Worm (Caenorhabditis elegans): Measurements from ENCODE around the gene srh-7.

ce11 chrV:4035811-4036210 is 27.8 kb downstream of the srh-7 start, which contains the start of gene C49G7.13:
- TF ChIP-seq unc-62 (GFP tag; optimal IDR thresholded peaks at IDR 0.05) (no peak), ama-1 (optimal IDR thresholded peaks at IDR 0.05) (no peak), alr-1 (tag; optimal IDR thresholded peaks at IDR 0.05) (no peak), dmd-4 (tag; optimal IDR thresholded peaks at IDR 0.05) (no peak), snpc-4 (tag; optimal IDR thresholded peaks at IDR 0.05) (no peak)

Data from whole organism, L2 larva.